Comparison of ENCODE assay signal across 2 fruit fly cellular contexts in the genomic region with DNA sequence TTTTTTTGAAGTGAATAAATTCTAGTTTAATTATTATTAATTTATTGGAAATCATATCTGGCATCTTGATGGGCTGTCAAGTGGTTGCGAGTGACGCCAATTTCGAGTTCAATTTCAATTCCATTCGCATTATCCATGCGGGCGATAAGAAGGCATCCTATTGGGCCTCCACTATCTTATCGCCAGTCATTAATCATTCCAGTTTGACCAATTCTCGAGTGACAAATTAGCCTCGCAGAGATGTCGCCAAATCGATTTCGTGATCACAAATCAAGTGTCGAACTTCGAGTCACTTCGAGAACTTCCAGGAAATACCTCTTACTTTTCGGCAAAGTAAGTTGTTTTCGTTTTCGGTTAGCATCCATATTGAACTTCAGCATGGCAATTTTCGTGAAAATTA.
A peak's percentile ranks its signal among the peaks of the same experiment; 100 is the strongest.
TF ChIP-seq lines count a peak whose summit lies in the region.

No protein-coding gene starts in this region.

- no peak for TF ChIP-seq CTCF in whole organism, embryonic (GFP tag; optimal IDR thresholded peaks at IDR 0.05; lab: Kevin White, UChicago)

TF ChIP-seq in whole organism, embryonic, 481 proteins besides CTCF, POLR2A, EP300 and RAD21:
- no peak for TF ChIP-seq jumu (GFP tag; optimal IDR thresholded peaks at IDR 0.05; lab: Kevin White, UChicago)
- peak; percentile 16 for TF ChIP-seq mirr (GFP tag; optimal IDR thresholded peaks at IDR 0.05; lab: Kevin White, UChicago)
- TF ChIP-seq kni (GFP tag; optimal IDR thresholded peaks at IDR 0.05; lab: Kevin White, UChicago): no peak
- peak; percentile 98 for TF ChIP-seq exex (tag; optimal IDR thresholded peaks at IDR 0.05; lab: Kevin White, UChicago)
- TF ChIP-seq CG17568 (GFP tag; optimal IDR thresholded peaks at IDR 0.05; lab: Kevin White, UChicago): no peak
- peak; percentile 39 for TF ChIP-seq CG18599 (GFP tag; optimal IDR thresholded peaks at IDR 0.05; lab: Kevin White, UChicago)
- no peak for TF ChIP-seq CG7963 (GFP tag; IDR thresholded peaks at IDR 0.05; lab: Robert Waterston, UW; ENCODE audit: partially characterized antibody)
- peak; percentile 14 for TF ChIP-seq CG3995 (GFP tag; optimal IDR thresholded peaks at IDR 0.05; lab: Kevin White, UChicago)
- TF ChIP-seq GATAe (GFP tag; conservative IDR thresholded peaks at IDR 0.05; lab: Robert Waterston, UW): no peak
- TF ChIP-seq pfk (GFP tag; optimal IDR thresholded peaks at IDR 0.05; lab: Kevin White, UChicago): no peak
- peak; percentile 66 for TF ChIP-seq lab (GFP tag; optimal IDR thresholded peaks at IDR 0.05; lab: Kevin White, UChicago)
- no peak for TF ChIP-seq prd (optimal IDR thresholded peaks at IDR 0.05; lab: Kevin White, UChicago)
- no peak for TF ChIP-seq prd (GFP tag; IDR thresholded peaks at IDR 0.05; lab: Robert Waterston, UW)
- no peak for TF ChIP-seq Kr (GFP tag; optimal IDR thresholded peaks at IDR 0.05; lab: Kevin White, UChicago)
- TF ChIP-seq B-H1 (GFP tag; IDR thresholded peaks at IDR 0.05; lab: Robert Waterston, UW): no peak
- no peak for TF ChIP-seq CG10431 (GFP tag; optimal IDR thresholded peaks at IDR 0.05; lab: Kevin White, UChicago)
- TF ChIP-seq grn (GFP tag; optimal IDR thresholded peaks at IDR 0.05; lab: Kevin White, UChicago): peak; percentile 77
- TF ChIP-seq CG3726 (GFP tag; IDR thresholded peaks at IDR 0.05; lab: Robert Waterston, UW): no peak

TF ChIP-seq in whole organism, wandering third instar larva, 38 proteins besides CTCF, POLR2A, EP300 and RAD21:
- TF ChIP-seq lola (GFP tag; optimal IDR thresholded peaks at IDR 0.05; lab: Kevin White, UChicago) (no peak), h (GFP tag; optimal IDR thresholded peaks at IDR 0.05; lab: Kevin White, UChicago) (no peak), N (GFP tag; optimal IDR thresholded peaks at IDR 0.05; lab: Kevin White, UChicago) (no peak), Vsx2 (GFP tag; optimal IDR thresholded peaks at IDR 0.05; lab: Kevin White, UChicago; ENCODE audit: partially characterized antibody) (peak; percentile 64), Rel (GFP tag; optimal IDR thresholded peaks at IDR 0.05; lab: Kevin White, UChicago) (no peak), Rel (tag; optimal IDR thresholded peaks at IDR 0.05; lab: Kevin White, UChicago) (no peak)
